Fruit fly (Drosophila melanogaster) whole organism, embryonic: ENCODE results near the gene egh.
A peak's percentile ranks its signal among the peaks of the same experiment; 100 is the strongest.

Experiments used
- BtbVII ChIP-seq: fragments of 200-800 bp; sonication (Bioruptor generic); optimal IDR thresholded peaks from 3 replicates; lab custom pipeline; 2017; ENCODE audit warnings: missing biosample characterization, mild to moderate bottlenecking, missing genetic modification characterization
- CG10147 ChIP-seq: fragments of 200-800 bp; sonication (Bioruptor generic); optimal IDR thresholded peaks from 2 replicates; lab custom pipeline; 2019; ENCODE audit warnings: missing biosample characterization, mild to moderate bottlenecking, missing genetic modification characterization, moderate library complexity
- CG10267 ChIP-seq: fragments of 200-800 bp; sonication (Bioruptor generic); optimal IDR thresholded peaks from 2 replicates; lab custom pipeline; 2018; ENCODE audit warnings: missing biosample characterization, mild to moderate bottlenecking, missing genetic modification characterization, moderate library complexity
- CG12104 ChIP-seq: fragments of 200-800 bp; sonication (Bioruptor generic); optimal IDR thresholded peaks from 3 replicates; lab custom pipeline; 2016; ENCODE audit warnings: missing biosample characterization, missing genetic modification characterization
- CG12769 ChIP-seq: fragments of 200-800 bp; sonication (Bioruptor generic); optimal IDR thresholded peaks from 2 replicates; lab custom pipeline; 2019; ENCODE audit warnings: missing biosample characterization, mild to moderate bottlenecking, missing genetic modification characterization, moderate library complexity
- CG14860 ChIP-seq: fragments of 200-800 bp; sonication (Bioruptor generic); IDR thresholded peaks from 3 replicates; pipeline ENCODE4 v1.3.6; 2022; ENCODE audit warnings: missing biosample characterization, missing genetic modification characterization; ENCODE audit not compliant: partially characterized antibody
- CG31365 ChIP-seq: fragments of 200-800 bp; sonication (Bioruptor generic); optimal IDR thresholded peaks from 2 replicates; lab custom pipeline; 2018; ENCODE audit warnings: missing biosample characterization, mild to moderate bottlenecking, missing genetic modification characterization
- CG31388 ChIP-seq: fragments of 200-800 bp; sonication (Bioruptor generic); optimal IDR thresholded peaks from 2 replicates; lab custom pipeline; 2016; ENCODE audit warnings: missing biosample characterization, missing genetic modification characterization
- CG32532 ChIP-seq: fragments of 200-800 bp; sonication (Bioruptor generic); IDR thresholded peaks from 2 replicates; pipeline ENCODE4 v1.3.6; 2022; ENCODE audit warnings: missing biosample characterization, missing genetic modification characterization
- CG3838 ChIP-seq: fragments of 200-800 bp; sonication (Bioruptor generic); optimal IDR thresholded peaks from 3 replicates; lab custom pipeline; 2016; ENCODE audit warnings: missing biosample characterization, missing genetic modification characterization
- CG4707 ChIP-seq: fragments of 200-800 bp; sonication (Bioruptor generic); optimal IDR thresholded peaks from 2 replicates; lab custom pipeline; 2018; ENCODE audit warnings: missing biosample characterization, mild to moderate bottlenecking, missing genetic modification characterization, moderate library complexity
- CG4820 ChIP-seq: fragments of 200-800 bp; sonication (Bioruptor generic); optimal IDR thresholded peaks from 3 replicates; lab custom pipeline; 2016; ENCODE audit warnings: missing biosample characterization, missing genetic modification characterization
- CG6791 ChIP-seq: fragments of 200-800 bp; sonication (Bioruptor generic); IDR thresholded peaks from 3 replicates; pipeline ENCODE4 v1.3.6; 2022; ENCODE audit warnings: missing biosample characterization, missing genetic modification characterization; ENCODE audit not compliant: partially characterized antibody
- CG8388 ChIP-seq: fragments of 200-800 bp; sonication (Bioruptor generic); optimal IDR thresholded peaks from 2 replicates; lab custom pipeline; 2019; ENCODE audit warnings: missing biosample characterization, mild to moderate bottlenecking, missing genetic modification characterization, moderate library complexity
- CG9609 ChIP-seq: fragments of 200-800 bp; sonication (Bioruptor generic); optimal IDR thresholded peaks from 3 replicates; lab custom pipeline; 2016; ENCODE audit warnings: missing biosample characterization, missing genetic modification characterization
- CG9876 ChIP-seq: fragments of 200-800 bp; sonication (Bioruptor generic); optimal IDR thresholded peaks from 2 replicates; lab custom pipeline; 2016; ENCODE audit warnings: missing biosample characterization, missing genetic modification characterization
- CoRest ChIP-seq: fragments of 200-800 bp; sonication (Bioruptor generic); optimal IDR thresholded peaks from 3 replicates; lab custom pipeline; 2018; ENCODE audit warnings: missing biosample characterization, mild to moderate bottlenecking, missing genetic modification characterization, moderate library complexity
- Eip74EF ChIP-seq, 2 experiments: fragments of 200-800 bp in 1 of 2; fragments of >200 bp in 1 of 2; sonication (Bioruptor generic) in 1 of 2; optimal IDR thresholded peaks; 2 replicates each; lab custom pipeline; 2017 to 2019; ENCODE audit warnings: missing biosample characterization in 2 of 2, missing genetic modification characterization in 2 of 2, mild to moderate bottlenecking in 1 of 2, moderate library complexity in 1 of 2
- Elba2 ChIP-seq: fragments of 200-800 bp; sonication (Bioruptor generic); optimal IDR thresholded peaks from 3 replicates; lab custom pipeline; 2016; ENCODE audit warnings: missing biosample characterization, missing genetic modification characterization
- Gsc ChIP-seq: fragments of 200-800 bp; sonication (Bioruptor generic); IDR thresholded peaks from 2 replicates; pipeline ENCODE4 v1.3.6; 2022; ENCODE audit warnings: missing biosample characterization, missing genetic modification characterization
- H2.0 ChIP-seq: fragments of 200-800 bp; sonication (Bioruptor generic); IDR thresholded peaks from 2 replicates; pipeline ENCODE4 v1.3.6; 2022; ENCODE audit warnings: missing biosample characterization, missing genetic modification characterization
- Spps ChIP-seq: fragments of 200-800 bp; sonication (Bioruptor generic); optimal IDR thresholded peaks from 2 replicates; lab custom pipeline; 2018; ENCODE audit warnings: missing biosample characterization, mild to moderate bottlenecking, missing genetic modification characterization
- al ChIP-seq: fragments of 200-800 bp; sonication (Bioruptor generic); IDR thresholded peaks from 2 replicates; pipeline ENCODE4 v1.3.6; 2022; ENCODE audit warnings: missing biosample characterization, missing genetic modification characterization
- bab2 ChIP-seq: fragments of 200-800 bp; sonication (Bioruptor generic); optimal IDR thresholded peaks from 2 replicates; lab custom pipeline; 2016; ENCODE audit warnings: missing biosample characterization, missing genetic modification characterization
- bowl ChIP-seq: fragments of 200-800 bp; sonication (Bioruptor generic); IDR thresholded peaks from 2 replicates; pipeline ENCODE4 v1.3.6; 2022; ENCODE audit warnings: missing biosample characterization, missing genetic modification characterization
- cg ChIP-seq: fragments of 200-800 bp; sonication (Bioruptor generic); optimal IDR thresholded peaks from 3 replicates; lab custom pipeline; 2019; ENCODE audit warnings: missing biosample characterization, mild to moderate bottlenecking, missing genetic modification characterization, moderate library complexity
- chinmo ChIP-seq: fragments of 200-800 bp; sonication (Bioruptor generic); IDR thresholded peaks from 4 replicates; pipeline ENCODE4 v1.3.6; 2022; ENCODE audit warnings: missing biosample characterization, missing genetic modification characterization; ENCODE audit not compliant: partially characterized antibody
- ci ChIP-seq: fragments of 200-800 bp; sonication (Bioruptor generic); IDR thresholded peaks from 3 replicates; pipeline ENCODE4 v1.3.6; 2022; ENCODE audit warnings: missing biosample characterization, missing genetic modification characterization
- dmrt99B ChIP-seq: fragments of 200-800 bp; sonication (Bioruptor generic); optimal IDR thresholded peaks from 2 replicates; lab custom pipeline; 2018; ENCODE audit warnings: missing biosample characterization, mild to moderate bottlenecking, missing genetic modification characterization, moderate library complexity
- en ChIP-seq: fragments of 200-800 bp; sonication (Bioruptor generic); optimal IDR thresholded peaks from 2 replicates; lab custom pipeline; 2016; ENCODE audit warnings: missing biosample characterization, missing genetic modification characterization
- ewg ChIP-seq: fragments of 200-800 bp; sonication (Bioruptor generic); optimal IDR thresholded peaks from 3 replicates; lab custom pipeline; 2017; ENCODE audit warnings: mild to moderate bottlenecking, missing biosample characterization, missing genetic modification reagents, missing genetic modification characterization
- exex ChIP-seq: fragments of 200-800 bp; sonication (Bioruptor generic); optimal IDR thresholded peaks from 4 replicates; lab custom pipeline; 2018; ENCODE audit warnings: missing biosample characterization, mild to moderate bottlenecking, missing genetic modification characterization, moderate library complexity
- fru ChIP-seq: fragments of >200 bp; optimal IDR thresholded peaks from 2 replicates; lab custom pipeline; 2017
- gcm2 ChIP-seq: fragments of 200-800 bp; sonication (Bioruptor generic); optimal IDR thresholded peaks from 2 replicates; lab custom pipeline; 2016; ENCODE audit warnings: missing biosample characterization, missing genetic modification characterization
- hb ChIP-seq: fragments of 200-800 bp; sonication (Bioruptor generic); IDR thresholded peaks from 3 replicates; pipeline ENCODE4 v1.3.6; 2022; ENCODE audit warnings: missing biosample characterization, missing genetic modification characterization; ENCODE audit not compliant: partially characterized antibody
- jing ChIP-seq: fragments of 200-800 bp; sonication (Bioruptor generic); optimal IDR thresholded peaks from 2 replicates; lab custom pipeline; 2018; ENCODE audit warnings: missing biosample characterization, mild to moderate bottlenecking, missing genetic modification characterization
- kay ChIP-seq: fragments of 200-800 bp; sonication (Bioruptor generic); optimal IDR thresholded peaks from 2 replicates; lab custom pipeline; 2016; ENCODE audit warnings: missing biosample characterization, missing genetic modification characterization
- kni ChIP-seq: fragments of 200-800 bp; sonication (Bioruptor generic); optimal IDR thresholded peaks from 3 replicates; lab custom pipeline; 2017; ENCODE audit warnings: mild to moderate bottlenecking, missing biosample characterization, missing genetic modification reagents, missing genetic modification characterization
- knrl ChIP-seq: fragments of 200-800 bp; sonication (Bioruptor generic); IDR thresholded peaks from 3 replicates; pipeline ENCODE4 v1.3.6; 2022; ENCODE audit warnings: missing biosample characterization, missing genetic modification characterization; ENCODE audit not compliant: partially characterized antibody
- lola ChIP-seq, 3 experiments: fragments of >200 bp in 2 of 3; fragments of 200-800 bp in 1 of 3; sonication (Bioruptor generic) in 1 of 3; optimal IDR thresholded peaks; 2 replicates each; lab custom pipeline; 2017 to 2019; ENCODE audit warnings: missing biosample characterization in 3 of 3, missing genetic modification characterization in 3 of 3, mild to moderate bottlenecking in 1 of 3, moderate library complexity in 1 of 3
- luna ChIP-seq: fragments of 200-800 bp; sonication (Bioruptor generic); optimal IDR thresholded peaks from 2 replicates; lab custom pipeline; 2016; ENCODE audit warnings: missing biosample characterization, missing genetic modification characterization
- pho ChIP-seq: fragments of 200-800 bp; sonication (Bioruptor generic); optimal IDR thresholded peaks from 2 replicates; lab custom pipeline; 2016; ENCODE audit warnings: missing biosample characterization, missing genetic modification characterization
- repo ChIP-seq: fragments of 200-800 bp; sonication (Bioruptor generic); optimal IDR thresholded peaks from 2 replicates; lab custom pipeline; 2016; ENCODE audit warnings: missing biosample characterization, missing genetic modification characterization
- seq ChIP-seq: fragments of 200-800 bp; sonication (Bioruptor generic); IDR thresholded peaks from 2 replicates; pipeline ENCODE4 v1.3.6; 2022; ENCODE audit warnings: missing biosample characterization, missing genetic modification characterization
- sim ChIP-seq: fragments of 200-800 bp; sonication (Bioruptor generic); IDR thresholded peaks from 2 replicates; pipeline ENCODE4 v1.3.6; 2022; ENCODE audit warnings: missing biosample characterization, missing genetic modification characterization
- sna ChIP-seq: fragments of 200-800 bp; sonication (Bioruptor generic); IDR thresholded peaks from 2 replicates; pipeline ENCODE4 v1.3.6; 2022; ENCODE audit warnings: missing biosample characterization, missing genetic modification characterization; ENCODE audit not compliant: partially characterized antibody
- sob ChIP-seq: fragments of 200-800 bp; sonication (Bioruptor generic); IDR thresholded peaks from 2 replicates; pipeline ENCODE4 v1.3.6; 2022; ENCODE audit warnings: missing biosample characterization, missing genetic modification characterization
- tap ChIP-seq: fragments of 200-800 bp; optimal IDR thresholded peaks from 3 replicates; lab custom pipeline; 2019; ENCODE audit warnings: missing biosample characterization, mild to moderate bottlenecking, missing genetic modification characterization, moderate library complexity
- twi ChIP-seq: fragments of 200-800 bp; optimal IDR thresholded peaks from 2 replicates; lab custom pipeline; 2019; ENCODE audit warnings: missing biosample characterization, mild to moderate bottlenecking, missing genetic modification characterization, moderate library complexity

egh gene

DNA sequence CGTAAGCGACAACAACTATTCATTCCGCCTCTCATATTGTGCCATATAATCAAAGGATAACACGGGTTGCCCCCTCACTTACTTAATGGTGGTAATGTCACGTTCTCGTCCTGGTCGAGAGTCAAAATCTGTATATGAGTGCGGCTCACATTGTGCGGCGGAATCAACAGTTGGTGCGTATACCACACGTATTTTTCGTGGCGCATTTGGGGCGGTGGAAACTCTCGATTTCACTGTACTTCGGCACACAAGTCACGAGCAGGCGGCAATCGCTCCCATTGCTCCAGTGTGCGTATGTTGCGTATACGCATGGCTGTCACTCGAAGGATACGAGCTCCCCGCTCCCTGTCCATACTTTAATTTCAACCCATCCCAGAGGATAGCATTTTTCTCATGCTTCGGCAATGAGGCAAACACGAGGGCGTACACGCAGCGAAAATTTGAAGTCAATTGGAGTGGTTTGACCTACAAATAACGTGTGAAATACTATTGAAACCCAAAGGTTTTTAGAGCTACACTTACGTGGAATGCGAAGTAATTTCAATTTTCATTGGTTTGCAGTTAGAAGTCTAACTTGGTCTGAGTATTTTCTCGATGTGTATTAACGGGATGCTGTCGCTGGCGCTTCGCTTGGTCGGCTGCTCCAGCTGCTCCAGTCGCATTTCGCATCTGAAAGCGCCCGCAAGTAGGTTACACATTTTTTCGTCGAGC lies 6.4 kb upstream of the egh start (continued):
- TF ChIP-seq CG32532 (GFP tag; lab: Robert Waterston, UW) (peak; percentile 88), jing (peak; percentile 44), dmrt99B (tag; lab: Kevin White, UChicago) (peak; percentile 77), H2.0 (GFP tag; lab: Robert Waterston, UW) (peak; percentile 64), ci (GFP tag; lab: Robert Waterston, UW) (peak; percentile 84), seq (peak; percentile 80), CoRest (tag; lab: Kevin White, UChicago) (peak; percentile 52), knrl (GFP tag; lab: Robert Waterston, UW) (no peak), lola (GFP tag; optimal IDR thresholded peaks at IDR 0.05; lab: Kevin White, UChicago) (no peak), CG4707 (GFP tag; lab: Kevin White, UChicago) (no peak), exex (tag; lab: Kevin White, UChicago) (peak; percentile 32), CG9876 (GFP tag; lab: Kevin White, UChicago) (peak; percentile 31), CG8388 (GFP tag; lab: Kevin White, UChicago) (peak; percentile 46), CG10267 (tag; lab: Kevin White, UChicago) (peak; percentile 52), Eip74EF (GFP tag; optimal IDR thresholded peaks at IDR 0.05; lab: Kevin White, UChicago) (peak in 1 of 2 experiments; percentile 11), sob (peak; percentile 79), CG10147 (GFP tag; lab: Kevin White, UChicago) (peak; percentile 69), bowl (GFP tag; lab: Robert Waterston, UW) (no peak), Elba2 (GFP tag; lab: Kevin White, UChicago) (no peak), CG3838 (GFP tag; lab: Kevin White, UChicago) (no peak), CG14860 (GFP tag; lab: Robert Waterston, UW) (no peak), twi (tag; lab: Kevin White, UChicago) (no peak), sim (GFP tag; lab: Robert Waterston, UW) (no peak), hb (GFP tag; lab: Robert Waterston, UW) (no peak), Spps (tag; lab: Kevin White, UChicago) (no peak), cg (GFP tag; lab: Kevin White, UChicago) (no peak), CG31365 (tag; lab: Kevin White, UChicago) (peak; percentile 45), bab2 (GFP tag; lab: Kevin White, UChicago) (peak; percentile 77), tap (peak; percentile 39), luna (GFP tag; lab: Kevin White, UChicago) (peak; percentile 57), CG9609 (GFP tag; lab: Kevin White, UChicago) (peak; percentile 74), CG12769 (tag; lab: Kevin White, UChicago) (peak; percentile 92), repo (GFP tag; lab: Kevin White, UChicago) (peak; percentile 55), en (GFP tag; lab: Kevin White, UChicago) (peak; percentile 68), kni (no peak), CG12104 (GFP tag; lab: Kevin White, UChicago) (peak; percentile 15), CG6791 (GFP tag; lab: Robert Waterston, UW) (no peak), BtbVII (GFP tag; lab: Kevin White, UChicago) (peak; percentile 80), sna (no peak), chinmo (GFP tag; lab: Robert Waterston, UW) (no peak), CG4820 (peak; percentile 49), ewg (GFP tag; lab: Kevin White, UChicago) (peak; percentile 59), kay (peak; percentile 33), gcm2 (GFP tag; lab: Kevin White, UChicago) (peak; percentile 52), CG31388 (GFP tag; lab: Kevin White, UChicago) (peak; percentile 38), pho (peak; percentile 80), al (GFP tag; lab: Robert Waterston, UW) (peak; percentile 46), fru (no peak), Gsc (no peak)
